Worm (Caenorhabditis elegans) whole organism, L4/young adult: Measurements from ENCODE around the gene tpan-1.

Source experiments
- W03F9.2 ChIP-seq: fragments of 150-350 bp; optimal IDR thresholded peaks from 2 replicates; lab custom pipeline; 2014; ENCODE audit warnings: missing biosample characterization, missing genetic modification characterization
- dao-5 ChIP-seq: sonication (generic microtip); optimal IDR thresholded peaks from 2 replicates; lab custom pipeline; 2016; ENCODE audit warnings: missing genotype, missing genetic modification characterization, moderate library complexity, missing compliant biosample characterization

DNA sequence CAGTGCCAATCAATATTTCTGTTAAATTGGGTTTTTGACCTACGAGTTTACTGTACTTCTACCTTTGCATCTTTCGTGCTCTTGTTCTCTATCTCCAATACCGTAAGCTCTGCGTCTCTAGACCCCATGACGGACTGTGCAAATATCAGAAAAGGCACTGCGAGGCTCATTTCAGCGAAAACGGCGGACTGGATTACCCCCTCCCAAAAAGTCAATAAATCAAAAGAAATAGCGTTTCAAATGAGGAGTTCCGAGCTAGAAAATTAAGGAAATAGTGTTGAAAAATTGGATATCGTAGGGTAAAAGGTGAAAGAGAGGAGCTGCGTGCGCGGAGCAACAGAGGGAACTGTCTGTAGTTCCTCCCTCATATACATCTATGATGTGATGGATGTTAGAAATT, 27.5 kb upstream of the tpan-1 start:
- TF ChIP-seq W03F9.2 (tag; lab: Kevin White, UChicago) = no peak
- TF ChIP-seq dao-5 (tag; lab: Kevin White, UChicago) = no peak
